Fruit fly (Drosophila melanogaster) Kc167 (cell line): Measurements from ENCODE around the gene CG33332.

Source experiments
- Myc ChIP-seq: fragments of >200 bp; optimal IDR thresholded peaks from 2 replicates; lab custom pipeline; 2017; ENCODE audit warnings: missing external identifiers
- Sin3A ChIP-seq: fragments of >200 bp; optimal IDR thresholded peaks from 2 replicates; lab custom pipeline; 2018; ENCODE audit warnings: missing external identifiers
- h ChIP-seq: fragments of >200 bp; optimal IDR thresholded peaks from 3 replicates; lab custom pipeline; 2018; ENCODE audit warnings: missing external identifiers
- insv ChIP-seq: fragments of >200 bp; optimal IDR thresholded peaks from 3 replicates; lab custom pipeline; 2018; ENCODE audit warnings: missing external identifiers
- psq ChIP-seq: fragments of >200 bp; optimal IDR thresholded peaks from 2 replicates; lab custom pipeline; 2017; ENCODE audit warnings: missing external identifiers
- ttk ChIP-seq: sonication (Bioruptor generic); optimal IDR thresholded peaks from 2 replicates; lab custom pipeline; 2017; ENCODE audit warnings: missing external identifiers

Gene CG33332

dm6 chr3R:14886011-14886534, at the start of gene CG33332, which contains the start of the genes Rrp6 and CG33331:
CG33332 (plus strand) TSS chr3R:14886456.
Rrp6 (minus strand) TSS chr3R:14886246.
CG33331 (plus strand) TSS chr3R:14886456.
- TF ChIP-seq insv (lab: Kevin White, UChicago): no peak

- TF ChIP-seq psq (lab: Kevin White, UChicago): no peak
- TF ChIP-seq Sin3A (lab: Kevin White, UChicago): no peak
- no peak for TF ChIP-seq insv (lab: Kevin White, UChicago)
- TF ChIP-seq ttk (lab: Kevin White, UChicago): no peak
- no peak for TF ChIP-seq Myc (lab: Kevin White, UChicago)
- no peak for TF ChIP-seq h
Measured at dm6 chr3R:14844743-14845142, 41.5 kb upstream of the CG33332 start, which contains the start of gene CG3610. CG3610 (plus strand) TSS chr3R:14845043.

- TF ChIP-seq psq (lab: Kevin White, UChicago) (no peak), Sin3A (lab: Kevin White, UChicago) (no peak), insv (lab: Kevin White, UChicago) (no peak), h (no peak), Myc (lab: Kevin White, UChicago) (no peak), ttk (lab: Kevin White, UChicago) (no peak)
Measured at dm6 chr3R:14846924-14847599, 39.2 kb upstream of the CG33332 start.

- TF ChIP-seq psq (lab: Kevin White, UChicago): no peak
- no peak for TF ChIP-seq Myc (lab: Kevin White, UChicago)
- TF ChIP-seq ttk (lab: Kevin White, UChicago): no peak
- no peak for TF ChIP-seq h
- TF ChIP-seq insv (lab: Kevin White, UChicago): no peak
- no peak for TF ChIP-seq Sin3A (lab: Kevin White, UChicago)
Measured at dm6 chr3R:14847844-14848243, 38.4 kb upstream of the CG33332 start.

- TF ChIP-seq Sin3A (lab: Kevin White, UChicago): no peak
- no peak for TF ChIP-seq ttk (lab: Kevin White, UChicago)
- no peak for TF ChIP-seq h
- TF ChIP-seq Myc (lab: Kevin White, UChicago): no peak
- TF ChIP-seq psq (lab: Kevin White, UChicago): no peak
- TF ChIP-seq insv (lab: Kevin White, UChicago): no peak
Measured at dm6 chr3R:14852610-14853009, 33.6 kb upstream of the CG33332 start.

dm6 chr3R:14853767-14854191, 32.5 kb upstream of the CG33332 start:
- TF ChIP-seq Myc (lab: Kevin White, UChicago) (no peak), Sin3A (lab: Kevin White, UChicago) (no peak), insv (lab: Kevin White, UChicago) (no peak), h (no peak), psq (lab: Kevin White, UChicago) (no peak), ttk (lab: Kevin White, UChicago) (no peak)

- TF ChIP-seq ttk (lab: Kevin White, UChicago) (no peak), Myc (lab: Kevin White, UChicago) (no peak), h (no peak), insv (lab: Kevin White, UChicago) (no peak), Sin3A (lab: Kevin White, UChicago) (no peak), psq (lab: Kevin White, UChicago) (no peak)
Measured at dm6 chr3R:14864819-14865218, 21.4 kb upstream of the CG33332 start.

- TF ChIP-seq Sin3A (lab: Kevin White, UChicago): no peak
- no peak for TF ChIP-seq insv (lab: Kevin White, UChicago)
- TF ChIP-seq Myc (lab: Kevin White, UChicago): no peak
- TF ChIP-seq psq (lab: Kevin White, UChicago): no peak
- TF ChIP-seq ttk (lab: Kevin White, UChicago): no peak
Measured at dm6 chr3R:14873345-14873744, 12.9 kb upstream of the CG33332 start.

dm6 chr3R:14875274-14875964, 10.8 kb upstream of the CG33332 start, which contains the start of gene btsz:
btsz (minus strand) TSS chr3R:14875488.
- TF ChIP-seq h (no peak), insv (lab: Kevin White, UChicago) (no peak), ttk (lab: Kevin White, UChicago) (no peak), Myc (lab: Kevin White, UChicago) (no peak), psq (lab: Kevin White, UChicago) (no peak), Sin3A (lab: Kevin White, UChicago) (no peak)

- no peak for TF ChIP-seq Myc (lab: Kevin White, UChicago)
Measured at dm6 chr3R:14875965-14876331, 10.3 kb upstream of the CG33332 start.

dm6 chr3R:14878145-14878544, 8.1 kb upstream of the CG33332 start:
- no peak for TF ChIP-seq psq (lab: Kevin White, UChicago)
- no peak for TF ChIP-seq insv (lab: Kevin White, UChicago)
- TF ChIP-seq Sin3A (lab: Kevin White, UChicago): no peak
- TF ChIP-seq ttk (lab: Kevin White, UChicago): no peak
- TF ChIP-seq Myc (lab: Kevin White, UChicago): no peak
